Worm (Caenorhabditis elegans) whole organism, midembryonic: ENCODE measurements around the gene Y7A5A.24.

ENCODE experiments used
- T22C8.4 ChIP-seq: fragments of 200-800 bp; sonication (Bioruptor generic); IDR thresholded peaks from 2 replicates; pipeline ENCODE4 v1.3.6; 2022; ENCODE audit warnings: missing genetic modification characterization, missing compliant biosample characterization
- cog-1 ChIP-seq: sonication (generic microtip); optimal IDR thresholded peaks from 2 replicates; lab custom pipeline; 2016; ENCODE audit warnings: missing genetic modification characterization, missing compliant biosample characterization
- flt-1 ChIP-seq: fragments of 200-800 bp; sonication (Bioruptor generic); IDR thresholded peaks from 2 replicates; pipeline ENCODE4 v1.3.6; 2022; ENCODE audit warnings: missing genetic modification characterization, missing compliant biosample characterization
- klf-2 ChIP-seq: fragments of 200-800 bp; sonication (Bioruptor generic); conservative IDR thresholded peaks from 2 replicates; pipeline ENCODE4 v1.3.6; 2022; ENCODE audit warnings: missing genetic modification reagents, missing genetic modification characterization, missing compliant biosample characterization
- med-1 ChIP-seq: sonication (generic microtip); optimal IDR thresholded peaks from 2 replicates; lab custom pipeline; 2017; ENCODE audit warnings: missing genetic modification characterization, mild to moderate bottlenecking, missing compliant biosample characterization, antibody characterized with exemption, missing genetic modification reagents; ENCODE audit not compliant: insufficient read depth
- ref-1 ChIP-seq: fragments of 200-800 bp; sonication (Bioruptor generic); conservative IDR thresholded peaks from 2 replicates; pipeline ENCODE4 v1.3.6; 2022; ENCODE audit warnings: missing genetic modification reagents, missing genetic modification characterization, missing compliant biosample characterization
- tab-1 ChIP-seq: fragments of 200-800 bp; sonication (Bioruptor generic); IDR thresholded peaks from 2 replicates; pipeline ENCODE4 v1.3.6; 2022; ENCODE audit warnings: missing genetic modification characterization, missing compliant biosample characterization
- ztf-23 ChIP-seq: fragments of 200-800 bp; sonication (Bioruptor generic); IDR thresholded peaks from 2 replicates; pipeline ENCODE4 v1.3.6; 2022; ENCODE audit warnings: missing genetic modification reagents, missing genetic modification characterization, missing compliant biosample characterization
- ztf-29 ChIP-seq: fragments of 200-800 bp; sonication (Bioruptor generic); IDR thresholded peaks from 2 replicates; pipeline ENCODE4 v1.3.6; 2022; ENCODE audit warnings: missing genetic modification reagents, missing genetic modification characterization, missing compliant biosample characterization

DNA sequence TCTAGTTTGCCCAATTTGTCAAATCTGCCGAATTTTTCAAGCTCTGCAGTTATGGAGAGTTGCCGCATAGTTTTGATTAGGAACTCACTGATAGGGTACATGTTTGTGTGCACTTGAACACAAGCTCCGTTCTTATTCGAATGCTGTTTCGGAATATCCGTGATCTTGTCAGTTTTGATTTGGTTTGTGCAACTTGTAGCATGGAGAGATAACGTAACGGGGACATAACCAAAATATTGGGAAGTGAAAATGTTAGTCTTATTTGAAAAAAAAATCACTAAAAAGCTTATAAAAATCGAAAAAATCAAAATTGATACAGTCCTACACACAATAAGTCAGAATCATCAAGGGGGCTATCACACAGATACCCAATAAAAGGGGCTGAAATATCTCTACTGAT is at the start of gene Y7A5A.24:
- no peak for TF ChIP-seq tab-1 (GFP tag; lab: Robert Waterston, UW)
- TF ChIP-seq T22C8.4 (GFP tag; lab: Robert Waterston, UW) = no peak
- no peak for TF ChIP-seq klf-2 (GFP tag; lab: Robert Waterston, UW)
- TF ChIP-seq med-1 = no peak
- no peak for TF ChIP-seq ztf-23
- no peak for TF ChIP-seq ztf-29 (GFP tag; lab: Robert Waterston, UW)
- TF ChIP-seq cog-1 (tag; lab: Kevin White, UChicago) = no peak
- TF ChIP-seq flt-1 (GFP tag; lab: Robert Waterston, UW) = no peak
- TF ChIP-seq ref-1 = no peak
